Worm (Caenorhabditis elegans) whole organism, L2 larva: ENCODE measurements around the gene atf-7.

Source experiments
- C34F6.9 ChIP-seq: fragments of 150-350 bp; optimal IDR thresholded peaks from 2 replicates; lab custom pipeline; 2014; ENCODE audit warnings: missing biosample characterization, missing genetic modification characterization
- ZK546.5 ChIP-seq: sonication (generic microtip); optimal IDR thresholded peaks from 2 replicates; lab custom pipeline; 2017; ENCODE audit warnings: missing biosample characterization, missing genetic modification characterization
- ceh-82 ChIP-seq: fragments of 150-350 bp; optimal IDR thresholded peaks from 2 replicates; lab custom pipeline; 2014; ENCODE audit warnings: missing biosample characterization, missing genetic modification characterization
- egl-27 ChIP-seq: sonication (generic microtip); optimal IDR thresholded peaks from 3 replicates; lab custom pipeline; 2017; ENCODE audit warnings: missing biosample characterization, missing genetic modification reagents, missing genetic modification characterization
- lin-11 ChIP-seq: fragments of 150-350 bp; sonication (generic microtip); optimal IDR thresholded peaks from 2 replicates; lab custom pipeline; 2014; ENCODE audit warnings: missing biosample characterization, missing genetic modification characterization, inconsistent platforms, mixed read lengths
- lin-13 ChIP-seq: fragments of 150-350 bp; optimal IDR thresholded peaks from 2 replicates; lab custom pipeline; 2014; ENCODE audit warnings: missing biosample characterization, missing genetic modification reagents, missing genetic modification characterization
- mab-5 ChIP-seq: fragments of 150-350 bp; optimal IDR thresholded peaks from 2 replicates; lab custom pipeline; 2014; ENCODE audit warnings: missing biosample characterization, missing genetic modification characterization
- mdl-1 ChIP-seq, 2 experiments: fragments of 150-350 bp in 1 of 2; sonication (generic microtip) in 1 of 2; optimal IDR thresholded peaks; 2 replicates each; lab custom pipeline; 2017; ENCODE audit warnings: missing biosample characterization in 2 of 2, missing genetic modification characterization in 2 of 2
- nhr-237 ChIP-seq: fragments of 150-350 bp; optimal IDR thresholded peaks from 2 replicates; lab custom pipeline; 2014; ENCODE audit warnings: missing biosample characterization, missing genetic modification characterization
- nhr-25 ChIP-seq: fragments of 150-350 bp; sonication (generic microtip); optimal IDR thresholded peaks from 3 replicates; lab custom pipeline; 2014; ENCODE audit warnings: missing biosample characterization, missing genetic modification characterization
- sem-4 ChIP-seq: fragments of 150-350 bp; optimal IDR thresholded peaks from 2 replicates; lab custom pipeline; 2014; ENCODE audit warnings: missing biosample characterization, missing genetic modification reagents, missing genetic modification characterization
- sma-3 ChIP-seq: sonication (generic microtip); optimal IDR thresholded peaks from 2 replicates; lab custom pipeline; 2016; ENCODE audit warnings: missing genetic modification reagents, missing genetic modification characterization, missing compliant biosample characterization
- sma-9 ChIP-seq, 2 experiments: fragments of 150-350 bp in 1 of 2; sonication (generic microtip) in 1 of 2; optimal IDR thresholded peaks; 2 replicates each; lab custom pipeline; 2014 to 2016; ENCODE audit warnings: missing genetic modification characterization in 2 of 2, mild to moderate bottlenecking in 1 of 2, missing biosample characterization in 1 of 2, missing compliant biosample characterization in 1 of 2, missing genetic modification reagents in 1 of 2, moderate library complexity in 1 of 2
- unc-55 ChIP-seq: fragments of 150-350 bp; sonication (generic microtip); optimal IDR thresholded peaks from 3 replicates; lab custom pipeline; 2014; ENCODE audit warnings: missing biosample characterization, missing genetic modification reagents, missing genetic modification characterization
- unc-62 ChIP-seq: fragments of 150-350 bp; optimal IDR thresholded peaks from 2 replicates; lab custom pipeline; 2014; ENCODE audit warnings: missing biosample characterization, missing genetic modification reagents, missing genetic modification characterization
- zag-1 ChIP-seq: fragments of 150-350 bp; optimal IDR thresholded peaks from 2 replicates; lab custom pipeline; 2014; ENCODE audit warnings: missing biosample characterization, missing genetic modification characterization
- ztf-11 ChIP-seq: sonication (generic microtip); optimal IDR thresholded peaks from 2 replicates; lab custom pipeline; 2017; ENCODE audit warnings: missing biosample characterization, missing genetic modification characterization
- ztf-4 ChIP-seq: fragments of 150-350 bp; optimal IDR thresholded peaks from 2 replicates; lab custom pipeline; 2014; ENCODE audit warnings: missing biosample characterization, missing genetic modification characterization

The atf-7 gene

DNA sequence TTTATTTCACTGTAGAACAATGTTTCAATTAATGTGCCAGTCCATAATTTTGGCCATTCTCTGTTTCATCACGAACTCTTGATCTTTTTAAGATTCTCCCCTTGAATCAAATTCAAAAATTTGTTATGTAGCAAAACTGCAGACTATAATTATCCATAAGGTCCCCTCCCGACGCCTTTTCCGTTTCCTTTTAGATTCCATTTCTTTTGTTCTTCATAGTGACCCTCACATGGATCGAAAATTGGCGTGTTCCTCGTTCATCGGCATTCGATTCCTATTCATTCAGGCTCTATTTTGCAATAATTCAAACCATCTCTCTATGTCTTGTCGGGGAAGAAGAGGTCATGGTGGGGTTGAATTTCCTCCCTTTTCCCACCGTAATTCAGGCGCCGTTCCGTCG, 54.4 kb downstream of the atf-7 start:
- TF ChIP-seq lin-11 (tag; lab: Kevin White, UChicago) = no peak
- TF ChIP-seq ztf-11 = no peak
- TF ChIP-seq, all 48 proteins: peak for 0

- TF ChIP-seq sma-9 (GFP tag; optimal IDR thresholded peaks at IDR 0.05; lab: Kevin White, UChicago) (no peak), sma-9 (tag; optimal IDR thresholded peaks at IDR 0.05; lab: Kevin White, UChicago) (no peak), unc-55 (no peak), sma-3 (GFP tag; lab: Kevin White, UChicago) (no peak), ZK546.5 (tag; lab: Kevin White, UChicago) (no peak), ztf-11 (no peak), unc-62 (GFP tag; lab: Kevin White, UChicago) (no peak), C34F6.9 (tag; lab: Kevin White, UChicago) (no peak), nhr-237 (tag; lab: Kevin White, UChicago) (no peak), lin-13 (GFP tag; lab: Kevin White, UChicago) (no peak), egl-27 (tag; lab: Kevin White, UChicago) (no peak), ceh-82 (tag; lab: Kevin White, UChicago) (no peak), ztf-4 (no peak), zag-1 (tag; lab: Kevin White, UChicago) (no peak), sem-4 (tag; lab: Kevin White, UChicago) (no peak), mab-5 (tag; lab: Kevin White, UChicago) (no peak), mdl-1 (tag; optimal IDR thresholded peaks at IDR 0.05; lab: Kevin White, UChicago) (no peak), nhr-25 (tag; lab: Kevin White, UChicago) (no peak)
Observed at ce11 chrIII:4441781-4442180, 57.1 kb downstream of the atf-7 start, which contains the start of gene nex-3. Gene nex-3 (plus strand): TSS chrIII:4442081.
